Fruit fly (Drosophila melanogaster) whole organism, embryonic: ENCODE measurements around the gene GC.

Experiments used
- B-H2 ChIP-seq: fragments of 200-800 bp; sonication (Bioruptor generic); optimal IDR thresholded peaks from 2 replicates; lab custom pipeline; 2018; ENCODE audit warnings: missing biosample characterization, mild to moderate bottlenecking, missing genetic modification characterization
- CG10321 ChIP-seq: fragments of 200-800 bp; sonication (Bioruptor generic); IDR thresholded peaks from 2 replicates; pipeline ENCODE4 v1.3.6; 2022; ENCODE audit warnings: missing biosample characterization, missing genetic modification characterization
- CG12744 ChIP-seq: fragments of 200-800 bp; sonication (Bioruptor generic); optimal IDR thresholded peaks from 2 replicates; lab custom pipeline; 2016; ENCODE audit warnings: missing biosample characterization, missing genetic modification characterization
- CG13296 ChIP-seq: fragments of 200-800 bp; sonication (Bioruptor generic); optimal IDR thresholded peaks from 3 replicates; lab custom pipeline; 2018; ENCODE audit warnings: missing biosample characterization, mild to moderate bottlenecking, missing genetic modification characterization
- CG14667 ChIP-seq: fragments of 200-800 bp; sonication (Bioruptor generic); IDR thresholded peaks from 2 replicates; pipeline ENCODE4 v1.3.6; 2022; ENCODE audit warnings: missing biosample characterization, missing genetic modification characterization
- CG17328 ChIP-seq: fragments of 200-800 bp; sonication (Bioruptor generic); IDR thresholded peaks from 2 replicates; pipeline ENCODE4 v1.3.6; 2022; ENCODE audit warnings: missing biosample characterization, missing genetic modification characterization
- CG17359 ChIP-seq: fragments of 200-800 bp; sonication (Bioruptor generic); optimal IDR thresholded peaks from 3 replicates; lab custom pipeline; 2018; ENCODE audit warnings: missing biosample characterization, mild to moderate bottlenecking, missing genetic modification characterization, moderate library complexity
- CG1832 ChIP-seq: fragments of 200-800 bp; sonication (Bioruptor generic); optimal IDR thresholded peaks from 2 replicates; lab custom pipeline; 2017; ENCODE audit warnings: missing biosample characterization, mild to moderate bottlenecking, missing genetic modification characterization, inconsistent platforms
- CG18619 ChIP-seq: fragments of 200-800 bp; sonication (Bioruptor generic); optimal IDR thresholded peaks from 3 replicates; lab custom pipeline; 2017; ENCODE audit warnings: missing biosample characterization, mild to moderate bottlenecking, missing genetic modification characterization
- CG2712 ChIP-seq: fragments of 200-800 bp; optimal IDR thresholded peaks from 3 replicates; lab custom pipeline; 2019; ENCODE audit warnings: missing biosample characterization, mild to moderate bottlenecking, missing genetic modification characterization, moderate library complexity
- CG30403 ChIP-seq: fragments of 200-800 bp; sonication (Bioruptor generic); optimal IDR thresholded peaks from 3 replicates; lab custom pipeline; 2016; ENCODE audit warnings: missing biosample characterization, missing genetic modification characterization
- CG31224 ChIP-seq: fragments of 200-800 bp; sonication (Bioruptor generic); IDR thresholded peaks from 2 replicates; pipeline ENCODE4 v1.3.6; 2022; ENCODE audit warnings: missing biosample characterization, missing genetic modification characterization
- CG33213 ChIP-seq: fragments of 200-800 bp; sonication (Bioruptor generic); optimal IDR thresholded peaks from 3 replicates; lab custom pipeline; 2016; ENCODE audit warnings: missing biosample characterization, missing genetic modification characterization
- CG42726 ChIP-seq: fragments of 200-800 bp; sonication (Bioruptor generic); IDR thresholded peaks from 2 replicates; pipeline ENCODE4 v1.3.6; 2022; ENCODE audit warnings: missing biosample characterization, missing genetic modification characterization; ENCODE audit not compliant: partially characterized antibody
- CG43689 ChIP-seq: fragments of 200-800 bp; sonication (Bioruptor generic); IDR thresholded peaks from 2 replicates; pipeline ENCODE4 v1.3.6; 2022; ENCODE audit warnings: missing biosample characterization, missing genetic modification characterization
- CG6813 ChIP-seq: fragments of 200-800 bp; sonication (Bioruptor generic); optimal IDR thresholded peaks from 2 replicates; lab custom pipeline; 2017; ENCODE audit warnings: missing biosample characterization, missing genetic modification characterization, mild to moderate bottlenecking, moderate library complexity, missing genetic modification reagents
- CG7372 ChIP-seq: fragments of 200-800 bp; sonication (Bioruptor generic); IDR thresholded peaks from 2 replicates; pipeline ENCODE4 v1.3.6; 2022; ENCODE audit warnings: missing biosample characterization, missing genetic modification characterization
- CG7556 ChIP-seq: fragments of 200-800 bp; sonication (Bioruptor generic); optimal IDR thresholded peaks from 2 replicates; lab custom pipeline; 2017; ENCODE audit warnings: missing biosample characterization, mild to moderate bottlenecking, missing genetic modification characterization
- CG8478 ChIP-seq: fragments of >200 bp; optimal IDR thresholded peaks from 2 replicates; lab custom pipeline; 2018
- CG9437 ChIP-seq: fragments of 200-800 bp; sonication (Bioruptor generic); optimal IDR thresholded peaks from 2 replicates; lab custom pipeline; 2018; ENCODE audit warnings: missing biosample characterization, mild to moderate bottlenecking, missing genetic modification characterization
- CG9797 ChIP-seq: fragments of 200-800 bp; sonication (Bioruptor generic); optimal IDR thresholded peaks from 3 replicates; lab custom pipeline; 2018; ENCODE audit warnings: missing biosample characterization, mild to moderate bottlenecking, missing genetic modification characterization
- Dbx ChIP-seq: fragments of 200-800 bp; sonication (Bioruptor generic); IDR thresholded peaks from 3 replicates; pipeline ENCODE4 v1.3.6; 2022; ENCODE audit warnings: missing biosample characterization, missing genetic modification characterization
- Dip3 ChIP-seq: fragments of 200-800 bp; sonication (Bioruptor generic); optimal IDR thresholded peaks from 3 replicates; lab custom pipeline; 2016; ENCODE audit warnings: missing biosample characterization, missing genetic modification characterization
- E2f2 ChIP-seq: fragments of 200-800 bp; sonication (Bioruptor generic); IDR thresholded peaks from 2 replicates; pipeline ENCODE4 v1.3.6; 2022; ENCODE audit warnings: missing biosample characterization, missing genetic modification characterization
- Fer3 ChIP-seq: fragments of 200-800 bp; sonication (Bioruptor generic); optimal IDR thresholded peaks from 2 replicates; lab custom pipeline; 2018; ENCODE audit warnings: missing biosample characterization, mild to moderate bottlenecking, missing genetic modification characterization, moderate library complexity
- Gsc ChIP-seq: fragments of 200-800 bp; sonication (Bioruptor generic); IDR thresholded peaks from 2 replicates; pipeline ENCODE4 v1.3.6; 2022; ENCODE audit warnings: missing biosample characterization, missing genetic modification characterization
- H15 ChIP-seq: fragments of 200-800 bp; sonication (Bioruptor generic); IDR thresholded peaks from 3 replicates; pipeline ENCODE4 v1.3.6; 2022; ENCODE audit warnings: missing biosample characterization, missing genetic modification characterization
- Med ChIP-seq: fragments of 200-800 bp; sonication (Bioruptor generic); peaks from one replicate; lab custom pipeline; 2016; ENCODE audit warnings: missing biosample characterization, missing genetic modification characterization, mild to moderate bottlenecking, inconsistent platforms, moderate library complexity
- Mrtf ChIP-seq: fragments of 200-800 bp; sonication (Bioruptor generic); IDR thresholded peaks from 3 replicates; pipeline ENCODE4 v1.3.6; 2022; ENCODE audit warnings: missing biosample characterization, missing genetic modification characterization
- Optix ChIP-seq: fragments of 200-800 bp; sonication (Bioruptor generic); IDR thresholded peaks from 3 replicates; pipeline ENCODE4 v1.3.6; 2022; ENCODE audit warnings: missing biosample characterization, missing genetic modification characterization
- Pdp1 ChIP-seq, 2 experiments: fragments of 200-800 bp; sonication (Bioruptor generic); optimal IDR thresholded peaks; 3 replicates each; lab custom pipeline; 2016; ENCODE audit warnings: missing biosample characterization in 2 of 2, missing genetic modification characterization in 2 of 2, mild to moderate bottlenecking in 1 of 2, moderate library complexity in 1 of 2
- Scr ChIP-seq: fragments of 200-800 bp; sonication (Bioruptor generic); IDR thresholded peaks from 2 replicates; pipeline ENCODE4 v1.3.6; 2022; ENCODE audit warnings: missing biosample characterization, missing genetic modification characterization; ENCODE audit not compliant: partially characterized antibody
- Sry-δ ChIP-seq: fragments of 200-800 bp; sonication (Bioruptor generic); optimal IDR thresholded peaks from 2 replicates; lab custom pipeline; 2016; ENCODE audit warnings: missing biosample characterization, missing genetic modification characterization
- Trl ChIP-seq, 3 experiments: fragments of >200 bp in 2 of 3; fragments of 200-800 bp in 1 of 3; sonication (Bioruptor generic) in 1 of 3; optimal IDR thresholded peaks; 2 replicates in 1 of 3; 3 replicates in 2 of 3; lab custom pipeline; 2016 to 2017; ENCODE audit warnings: missing biosample characterization in 1 of 3, missing genetic modification characterization in 1 of 3
- ci ChIP-seq: fragments of 200-800 bp; sonication (Bioruptor generic); IDR thresholded peaks from 3 replicates; pipeline ENCODE4 v1.3.6; 2022; ENCODE audit warnings: missing biosample characterization, missing genetic modification characterization
- ewg ChIP-seq: fragments of 200-800 bp; sonication (Bioruptor generic); optimal IDR thresholded peaks from 3 replicates; lab custom pipeline; 2017; ENCODE audit warnings: mild to moderate bottlenecking, missing biosample characterization, missing genetic modification reagents, missing genetic modification characterization
- fd102C ChIP-seq: fragments of 200-800 bp; sonication (Bioruptor generic); optimal IDR thresholded peaks from 2 replicates; lab custom pipeline; 2018; ENCODE audit warnings: missing biosample characterization, mild to moderate bottlenecking, missing genetic modification characterization, moderate library complexity
- fru ChIP-seq: fragments of >200 bp; optimal IDR thresholded peaks from 2 replicates; lab custom pipeline; 2017
- gcm ChIP-seq: fragments of 200-800 bp; sonication (Bioruptor generic); optimal IDR thresholded peaks from 2 replicates; lab custom pipeline; 2019; ENCODE audit warnings: missing biosample characterization, mild to moderate bottlenecking, missing genetic modification characterization, moderate library complexity
- gro ChIP-seq: fragments of 200-800 bp; sonication (Bioruptor generic); optimal IDR thresholded peaks from 2 replicates; lab custom pipeline; 2016; ENCODE audit warnings: missing biosample characterization, missing genetic modification characterization
- hth ChIP-seq: fragments of >200 bp; optimal IDR thresholded peaks from 2 replicates; lab custom pipeline; 2017; ENCODE audit warnings: inconsistent platforms
- insv ChIP-seq, 2 experiments: fragments of 200-800 bp; sonication (Bioruptor generic); optimal IDR thresholded peaks; 3 replicates each; lab custom pipeline; 2016 to 2018; ENCODE audit warnings: missing biosample characterization in 2 of 2, missing genetic modification characterization in 2 of 2
- jing ChIP-seq: fragments of 200-800 bp; sonication (Bioruptor generic); optimal IDR thresholded peaks from 2 replicates; lab custom pipeline; 2018; ENCODE audit warnings: missing biosample characterization, mild to moderate bottlenecking, missing genetic modification characterization
- jumu ChIP-seq: fragments of 200-800 bp; sonication (Bioruptor generic); optimal IDR thresholded peaks from 3 replicates; lab custom pipeline; 2016; ENCODE audit warnings: missing biosample characterization, missing genetic modification characterization
- pfk ChIP-seq: fragments of 200-800 bp; sonication (Bioruptor generic); optimal IDR thresholded peaks from 2 replicates; lab custom pipeline; 2018; ENCODE audit warnings: missing biosample characterization, mild to moderate bottlenecking, missing genetic modification characterization, moderate library complexity
- pho ChIP-seq: fragments of 200-800 bp; sonication (Bioruptor generic); optimal IDR thresholded peaks from 2 replicates; lab custom pipeline; 2016; ENCODE audit warnings: missing biosample characterization, missing genetic modification characterization
- shn ChIP-seq: fragments of 200-800 bp; sonication (Bioruptor generic); optimal IDR thresholded peaks from 3 replicates; lab custom pipeline; 2016; ENCODE audit warnings: missing biosample characterization, missing genetic modification characterization
- tll ChIP-seq, 2 experiments: fragments of 200-800 bp in 1 of 2; fragments of >200 bp in 1 of 2; sonication (Bioruptor generic) in 1 of 2; optimal IDR thresholded peaks; 2 replicates each; lab custom pipeline; 2017 to 2019; ENCODE audit warnings: missing biosample characterization in 2 of 2, missing genetic modification characterization in 2 of 2, mild to moderate bottlenecking in 1 of 2, moderate library complexity in 1 of 2
- tup ChIP-seq: fragments of 200-800 bp; sonication (Bioruptor generic); optimal IDR thresholded peaks from 2 replicates; lab custom pipeline; 2016; ENCODE audit warnings: missing biosample characterization, mild to moderate bottlenecking, missing genetic modification characterization, moderate library complexity
- unpg ChIP-seq: fragments of 200-800 bp; sonication (Bioruptor generic); optimal IDR thresholded peaks from 3 replicates; lab custom pipeline; 2018; ENCODE audit warnings: missing biosample characterization, mild to moderate bottlenecking, missing genetic modification characterization, moderate library complexity
- vvl ChIP-seq: fragments of 200-800 bp; sonication (Bioruptor generic); IDR thresholded peaks from 2 replicates; pipeline ENCODE4 v1.3.6; 2022; ENCODE audit warnings: missing biosample characterization, missing genetic modification characterization
- wor ChIP-seq: fragments of 200-800 bp; sonication (Bioruptor generic); IDR thresholded peaks from 2 replicates; pipeline ENCODE4 v1.3.6; 2022; ENCODE audit warnings: missing biosample characterization, missing genetic modification characterization

Gene GC

DNA sequence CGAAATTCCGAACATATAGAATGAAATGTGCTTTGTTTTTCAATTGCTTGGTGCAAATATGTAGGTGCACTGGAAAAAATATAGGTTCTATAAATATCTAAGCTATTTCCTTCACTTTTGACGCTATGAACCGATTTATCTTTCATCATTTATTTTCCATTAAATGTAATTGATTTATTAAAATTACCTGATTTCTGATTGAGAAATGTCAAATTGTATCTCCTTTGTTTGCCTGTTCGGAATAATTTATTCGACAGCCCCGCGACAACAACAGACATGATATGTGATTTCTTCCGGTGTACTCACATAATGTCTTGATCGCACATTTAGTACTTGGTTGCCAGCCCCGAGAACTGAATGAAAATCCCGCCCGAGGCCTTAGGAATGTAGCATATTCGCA, 19.5 kb downstream of the GC start (continued):
- TF ChIP-seq CG43689 (GFP tag; lab: Robert Waterston, UW) (no peak), Dbx (GFP tag; lab: Robert Waterston, UW) (peak; percentile 79), insv (GFP tag; optimal IDR thresholded peaks at IDR 0.05; lab: Kevin White, UChicago) (no peak), CG10321 (GFP tag; lab: Robert Waterston, UW) (no peak), fru (no peak), CG33213 (GFP tag; lab: Kevin White, UChicago) (no peak), Fer3 (peak; percentile 42), CG7556 (peak; percentile 24), pho (GFP tag; lab: Kevin White, UChicago) (peak; percentile 46), Mrtf (GFP tag; lab: Robert Waterston, UW) (no peak), CG9797 (GFP tag; lab: Kevin White, UChicago) (no peak), gcm (GFP tag; lab: Kevin White, UChicago) (no peak), jing (GFP tag; lab: Kevin White, UChicago) (no peak), unpg (GFP tag; lab: Kevin White, UChicago) (peak; percentile 15), ci (no peak), CG2712 (peak; percentile 39), H15 (GFP tag; lab: Robert Waterston, UW) (peak; percentile 43; the same call in 1 of the 3 replicates), E2f2 (no peak; the same call in 1 of the 2 replicates), Dip3 (GFP tag; lab: Kevin White, UChicago) (peak; percentile 46), tll (GFP tag; optimal IDR thresholded peaks at IDR 0.05; lab: Kevin White, UChicago) (no peak), gro (no peak), CG42726 (no peak), Pdp1 (GFP tag; optimal IDR thresholded peaks at IDR 0.05; lab: Kevin White, UChicago) (peak in 1 of 2 experiments; percentile 46), CG14667 (GFP tag; lab: Robert Waterston, UW) (peak; percentile 10; the same call in 1 of the 2 replicates), CG17328 (0 out of 2 replicates have a peak, but pooled peaks have one; percentile 20), CG18619 (GFP tag; lab: Kevin White, UChicago) (peak; percentile 26), ewg (GFP tag; lab: Kevin White, UChicago) (no peak), fd102C (GFP tag; lab: Kevin White, UChicago) (no peak), CG13296 (GFP tag; lab: Kevin White, UChicago) (peak; percentile 12), CG7372 (GFP tag; lab: Robert Waterston, UW) (peak; percentile 48; the same call in 1 of the 2 replicates), Med (GFP tag; lab: Kevin White, UChicago) (peak; percentile 88), Scr (no peak), CG1832 (GFP tag; lab: Kevin White, UChicago) (no peak), hth (lab: Kevin White, UChicago) (no peak), Optix (no peak), jumu (no peak), tup (GFP tag; lab: Kevin White, UChicago) (no peak), wor (peak; percentile 26; the same call in 1 of the 2 replicates), pfk (no peak), CG30403 (GFP tag; lab: Kevin White, UChicago) (peak; percentile 50), CG31224 (GFP tag; lab: Robert Waterston, UW) (peak; percentile 57), shn (GFP tag; lab: Kevin White, UChicago) (peak; percentile 1), Gsc (no peak), Trl (optimal IDR thresholded peaks at IDR 0.05; lab: Kevin White, UChicago) (no peak), Trl (GFP tag; optimal IDR thresholded peaks at IDR 0.05; lab: Kevin White, UChicago) (no peak), CG17359 (tag; lab: Kevin White, UChicago) (no peak), CG9437 (GFP tag; lab: Kevin White, UChicago) (peak; percentile 4), CG12744 (peak; percentile 23), vvl (no peak), CG8478 (no peak), CG6813 (GFP tag; lab: Kevin White, UChicago) (no peak), Sry-δ (GFP tag; lab: Kevin White, UChicago) (no peak), B-H2 (no peak)
